Fruit fly (Drosophila melanogaster) whole organism, embryonic: ENCODE data around the gene CG10347.
A peak's percentile ranks its signal among the peaks of the same experiment; 100 is the strongest.

Experiments
- ATbp ChIP-seq: fragments of 200-800 bp; sonication (Bioruptor generic); optimal IDR thresholded peaks from 2 replicates; lab custom pipeline; 2017; ENCODE audit warnings: missing biosample characterization, mild to moderate bottlenecking, missing genetic modification characterization, missing genetic modification reagents
- Asciz ChIP-seq: fragments of 200-800 bp; sonication (Bioruptor generic); optimal IDR thresholded peaks from 2 replicates; lab custom pipeline; 2017; ENCODE audit warnings: missing biosample characterization, mild to moderate bottlenecking, missing genetic modification characterization, missing genetic modification reagents
- Blimp-1 ChIP-seq: fragments of 200-800 bp; sonication (Bioruptor generic); optimal IDR thresholded peaks from 3 replicates; lab custom pipeline; 2018; ENCODE audit warnings: missing biosample characterization, missing genetic modification characterization, mild to moderate bottlenecking, moderate library complexity, missing genetic modification reagents
- CG10209 ChIP-seq: fragments of 200-800 bp; sonication (Bioruptor generic); optimal IDR thresholded peaks from 3 replicates; lab custom pipeline; 2017; ENCODE audit warnings: missing biosample characterization, mild to moderate bottlenecking, missing genetic modification characterization, missing genetic modification reagents
- CG10267 ChIP-seq: fragments of 200-800 bp; sonication (Bioruptor generic); optimal IDR thresholded peaks from 2 replicates; lab custom pipeline; 2018; ENCODE audit warnings: missing biosample characterization, mild to moderate bottlenecking, missing genetic modification characterization, moderate library complexity
- CG10462 ChIP-seq: fragments of 200-800 bp; sonication (Bioruptor generic); optimal IDR thresholded peaks from 2 replicates; lab custom pipeline; 2016; ENCODE audit warnings: missing biosample characterization, missing genetic modification characterization
- CG10979 ChIP-seq: fragments of 200-800 bp; sonication (Bioruptor generic); optimal IDR thresholded peaks from 2 replicates; lab custom pipeline; 2018; ENCODE audit warnings: missing biosample characterization, mild to moderate bottlenecking, missing genetic modification characterization, moderate library complexity
- CG11504 ChIP-seq: fragments of 200-800 bp; sonication (Bioruptor generic); optimal IDR thresholded peaks from 3 replicates; lab custom pipeline; 2019; ENCODE audit warnings: missing biosample characterization, mild to moderate bottlenecking, missing genetic modification characterization, moderate library complexity
- CG11695 ChIP-seq: fragments of 200-800 bp; sonication (Bioruptor generic); IDR thresholded peaks from 3 replicates; pipeline ENCODE4 v1.3.6; 2022; ENCODE audit warnings: missing biosample characterization, missing genetic modification characterization
- CG12391 ChIP-seq: fragments of 200-800 bp; sonication (Bioruptor generic); optimal IDR thresholded peaks from 3 replicates; lab custom pipeline; 2018; ENCODE audit warnings: missing biosample characterization, mild to moderate bottlenecking, missing genetic modification characterization, moderate library complexity
- CG13424 ChIP-seq: fragments of 200-800 bp; sonication (Bioruptor generic); optimal IDR thresholded peaks from 2 replicates; lab custom pipeline; 2019; ENCODE audit warnings: missing biosample characterization, mild to moderate bottlenecking, missing genetic modification characterization, moderate library complexity
- CG15011 ChIP-seq: fragments of 200-800 bp; sonication (Bioruptor generic); optimal IDR thresholded peaks from 3 replicates; lab custom pipeline; 2018; ENCODE audit warnings: missing biosample characterization, mild to moderate bottlenecking, missing genetic modification characterization
- CG17359 ChIP-seq: fragments of 200-800 bp; sonication (Bioruptor generic); optimal IDR thresholded peaks from 3 replicates; lab custom pipeline; 2018; ENCODE audit warnings: missing biosample characterization, mild to moderate bottlenecking, missing genetic modification characterization, moderate library complexity
- CG17361 ChIP-seq: fragments of 200-800 bp; sonication (Bioruptor generic); IDR thresholded peaks from 3 replicates; pipeline ENCODE4 v1.3.6; 2022; ENCODE audit warnings: missing biosample characterization, missing genetic modification characterization
- CG17829 ChIP-seq: fragments of 200-800 bp; optimal IDR thresholded peaks from 2 replicates; lab custom pipeline; 2019; ENCODE audit warnings: missing biosample characterization, mild to moderate bottlenecking, missing genetic modification characterization, moderate library complexity
- CG18262 ChIP-seq: fragments of 200-800 bp; optimal IDR thresholded peaks from 3 replicates; lab custom pipeline; 2019; ENCODE audit warnings: missing biosample characterization, mild to moderate bottlenecking, missing genetic modification characterization, moderate library complexity
- CG18764 ChIP-seq: fragments of 200-800 bp; sonication (Bioruptor generic); optimal IDR thresholded peaks from 3 replicates; lab custom pipeline; 2016; ENCODE audit warnings: missing biosample characterization, missing genetic modification characterization
- CG2712 ChIP-seq: fragments of 200-800 bp; optimal IDR thresholded peaks from 3 replicates; lab custom pipeline; 2019; ENCODE audit warnings: missing biosample characterization, mild to moderate bottlenecking, missing genetic modification characterization, moderate library complexity
- CG31441 ChIP-seq: fragments of 200-800 bp; sonication (Bioruptor generic); IDR thresholded peaks from 2 replicates; pipeline ENCODE4 v1.3.6; 2022; ENCODE audit warnings: missing biosample characterization, missing genetic modification characterization
- CG3281 ChIP-seq: fragments of 200-800 bp; sonication (Bioruptor generic); optimal IDR thresholded peaks from 3 replicates; lab custom pipeline; 2017; ENCODE audit warnings: missing biosample characterization, mild to moderate bottlenecking, missing genetic modification characterization
- CG5953 ChIP-seq: fragments of 200-800 bp; sonication (Bioruptor generic); IDR thresholded peaks from 2 replicates; pipeline ENCODE4 v1.3.6; 2022; ENCODE audit warnings: missing biosample characterization, missing genetic modification characterization
- CG7928 ChIP-seq: fragments of 200-800 bp; sonication (Bioruptor generic); optimal IDR thresholded peaks from 2 replicates; lab custom pipeline; 2017; ENCODE audit warnings: missing biosample characterization, mild to moderate bottlenecking, missing genetic modification characterization
- CG8388 ChIP-seq: fragments of 200-800 bp; sonication (Bioruptor generic); optimal IDR thresholded peaks from 2 replicates; lab custom pipeline; 2019; ENCODE audit warnings: missing biosample characterization, mild to moderate bottlenecking, missing genetic modification characterization, moderate library complexity
- CG8924 ChIP-seq: fragments of 200-800 bp; optimal IDR thresholded peaks from 3 replicates; lab custom pipeline; 2019; ENCODE audit warnings: missing biosample characterization, mild to moderate bottlenecking, missing genetic modification characterization, moderate library complexity
- CG8944 ChIP-seq: fragments of 200-800 bp; sonication (Bioruptor generic); optimal IDR thresholded peaks from 3 replicates; lab custom pipeline; 2016; ENCODE audit warnings: missing biosample characterization, missing genetic modification characterization
- CG9817 ChIP-seq: fragments of 200-800 bp; sonication (Bioruptor generic); optimal IDR thresholded peaks from 2 replicates; lab custom pipeline; 2018; ENCODE audit warnings: missing biosample characterization, mild to moderate bottlenecking, missing genetic modification characterization, moderate library complexity
- CoRest ChIP-seq: fragments of 200-800 bp; sonication (Bioruptor generic); optimal IDR thresholded peaks from 3 replicates; lab custom pipeline; 2018; ENCODE audit warnings: missing biosample characterization, mild to moderate bottlenecking, missing genetic modification characterization, moderate library complexity
- E2f1 ChIP-seq: fragments of 200-800 bp; sonication (Bioruptor generic); IDR thresholded peaks from 2 replicates; pipeline ENCODE4 v1.3.6; 2022; ENCODE audit warnings: missing biosample characterization, missing genetic modification characterization
- Eip74EF ChIP-seq, 2 experiments: fragments of 200-800 bp in 1 of 2; fragments of >200 bp in 1 of 2; sonication (Bioruptor generic) in 1 of 2; optimal IDR thresholded peaks; 2 replicates each; lab custom pipeline; 2017 to 2019; ENCODE audit warnings: missing biosample characterization in 2 of 2, missing genetic modification characterization in 2 of 2, mild to moderate bottlenecking in 1 of 2, moderate library complexity in 1 of 2
- Oli ChIP-seq: fragments of 200-800 bp; sonication (Bioruptor generic); optimal IDR thresholded peaks from 2 replicates; lab custom pipeline; 2018; ENCODE audit warnings: missing biosample characterization, mild to moderate bottlenecking, missing genetic modification characterization, moderate library complexity
- Pdp1 ChIP-seq, 2 experiments: fragments of 200-800 bp; sonication (Bioruptor generic); optimal IDR thresholded peaks; 3 replicates each; lab custom pipeline; 2016; ENCODE audit warnings: missing biosample characterization in 2 of 2, missing genetic modification characterization in 2 of 2, mild to moderate bottlenecking in 1 of 2, moderate library complexity in 1 of 2
- Sox102F ChIP-seq: fragments of 200-800 bp; sonication (Bioruptor generic); optimal IDR thresholded peaks from 2 replicates; lab custom pipeline; 2018; ENCODE audit warnings: missing biosample characterization, mild to moderate bottlenecking, missing genetic modification characterization, moderate library complexity
- Sry-β ChIP-seq: fragments of 200-800 bp; sonication (Bioruptor generic); optimal IDR thresholded peaks from 2 replicates; lab custom pipeline; 2018; ENCODE audit warnings: missing biosample characterization, mild to moderate bottlenecking, missing genetic modification characterization, moderate library complexity
- Ssrp ChIP-seq: fragments of 200-800 bp; sonication (Bioruptor generic); optimal IDR thresholded peaks from 2 replicates; lab custom pipeline; 2018; ENCODE audit warnings: missing biosample characterization, mild to moderate bottlenecking, missing genetic modification characterization, moderate library complexity
- ci ChIP-seq: fragments of 200-800 bp; sonication (Bioruptor generic); IDR thresholded peaks from 3 replicates; pipeline ENCODE4 v1.3.6; 2022; ENCODE audit warnings: missing biosample characterization, missing genetic modification characterization
- dmrt99B ChIP-seq: fragments of 200-800 bp; sonication (Bioruptor generic); optimal IDR thresholded peaks from 2 replicates; lab custom pipeline; 2018; ENCODE audit warnings: missing biosample characterization, mild to moderate bottlenecking, missing genetic modification characterization, moderate library complexity
- ems ChIP-seq: fragments of 200-800 bp; sonication (Bioruptor generic); optimal IDR thresholded peaks from 3 replicates; lab custom pipeline; 2016; ENCODE audit warnings: missing biosample characterization, missing genetic modification characterization
- lilli ChIP-seq: fragments of 200-800 bp; sonication (Bioruptor generic); optimal IDR thresholded peaks from 3 replicates; lab custom pipeline; 2016; ENCODE audit warnings: missing biosample characterization, missing genetic modification characterization
- mirr ChIP-seq: fragments of 200-800 bp; sonication (Bioruptor generic); optimal IDR thresholded peaks from 3 replicates; lab custom pipeline; 2018; ENCODE audit warnings: missing biosample characterization, mild to moderate bottlenecking, missing genetic modification characterization
- nerfin-1 ChIP-seq: fragments of 200-800 bp; sonication (Bioruptor generic); optimal IDR thresholded peaks from 3 replicates; lab custom pipeline; 2019; ENCODE audit warnings: missing biosample characterization, mild to moderate bottlenecking, missing genetic modification characterization, moderate library complexity
- slou ChIP-seq: fragments of 200-800 bp; sonication (Bioruptor generic); optimal IDR thresholded peaks from 3 replicates; lab custom pipeline; 2016; ENCODE audit warnings: missing biosample characterization, missing genetic modification characterization
- stc ChIP-seq: fragments of 200-800 bp; sonication (Bioruptor generic); IDR thresholded peaks from 2 replicates; pipeline ENCODE4 v1.3.6; 2022; ENCODE audit warnings: missing biosample characterization, missing genetic modification characterization
- tap ChIP-seq: fragments of 200-800 bp; optimal IDR thresholded peaks from 3 replicates; lab custom pipeline; 2019; ENCODE audit warnings: missing biosample characterization, mild to moderate bottlenecking, missing genetic modification characterization, moderate library complexity
- vvl ChIP-seq: fragments of 200-800 bp; sonication (Bioruptor generic); IDR thresholded peaks from 2 replicates; pipeline ENCODE4 v1.3.6; 2022; ENCODE audit warnings: missing biosample characterization, missing genetic modification characterization
- yki ChIP-seq: fragments of >200 bp; optimal IDR thresholded peaks from 3 replicates; lab custom pipeline; 2018

The CG10347 gene

dm6 chrX:11846049-11846718 is 8.5 kb downstream of the CG10347 start, which contains the start of gene CG15740 (continued):
- TF ChIP-seq lilli (GFP tag; lab: Kevin White, UChicago) = peak; percentile 9
- TF ChIP-seq, all 482 proteins: peak for 131

DNA sequence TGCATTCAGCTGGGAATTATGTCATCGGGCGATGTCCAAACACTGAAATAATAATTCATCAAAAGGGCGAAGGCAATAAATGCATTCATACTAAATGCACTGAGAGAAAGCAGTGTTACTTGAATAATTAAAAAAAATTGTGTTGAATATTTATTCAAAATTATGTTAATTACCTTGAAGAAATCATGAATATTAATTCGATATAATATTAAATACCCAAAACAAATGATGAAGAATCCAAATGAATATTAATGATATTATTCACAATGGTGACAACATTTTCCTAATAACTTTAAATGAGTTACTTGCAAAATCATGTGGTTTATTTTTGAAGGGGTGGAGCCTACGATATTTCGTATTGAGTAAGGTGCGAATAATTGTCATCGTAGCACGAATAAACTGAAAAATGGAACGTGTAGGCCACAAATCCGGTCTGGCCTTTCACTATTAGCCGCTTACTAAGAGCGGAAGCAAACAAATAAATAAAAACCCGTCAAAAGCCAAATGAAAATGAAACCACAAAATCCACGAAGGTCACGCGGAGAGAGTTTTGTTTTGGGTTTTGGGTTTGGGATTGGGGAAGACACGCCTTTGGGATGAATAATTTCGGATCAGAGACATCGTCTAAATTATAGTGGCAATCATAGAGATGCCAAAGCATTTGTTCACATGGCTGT is 12.9 kb downstream of the CG10347 start:
- peak; percentile 36; the same call in 1 of the 2 replicates for TF ChIP-seq vvl (GFP tag; lab: Robert Waterston, UW)
- TF ChIP-seq Ssrp (tag; lab: Kevin White, UChicago) = peak; percentile 18
- peak; percentile 69 for TF ChIP-seq CG31441
- TF ChIP-seq CG10267 (tag; lab: Kevin White, UChicago) = peak; percentile 7
- TF ChIP-seq CG15011 (GFP tag; lab: Kevin White, UChicago) = no peak
- no peak for TF ChIP-seq CG10462
- TF ChIP-seq CG9817 (tag; lab: Kevin White, UChicago) = no peak
- peak; percentile 33 for TF ChIP-seq CG8924 (tag; lab: Kevin White, UChicago)
- no peak for TF ChIP-seq CG8944 (GFP tag; lab: Kevin White, UChicago)
- TF ChIP-seq slou (GFP tag; lab: Kevin White, UChicago) = no peak
- TF ChIP-seq CG18262 (tag; lab: Kevin White, UChicago) = peak; percentile 53
- no peak for TF ChIP-seq yki (lab: Kevin White, UChicago)
- TF ChIP-seq Oli (tag; lab: Kevin White, UChicago) = peak; percentile 16
- peak; percentile 58; the same call in 2 of the 3 replicates for TF ChIP-seq CG17361 (GFP tag; lab: Robert Waterston, UW)
- TF ChIP-seq Eip74EF (GFP tag; optimal IDR thresholded peaks at IDR 0.05; lab: Kevin White, UChicago) = peak in 1 of 2 experiments; percentile 53
- TF ChIP-seq Sox102F (GFP tag; lab: Kevin White, UChicago) = peak; percentile 70
- no peak for TF ChIP-seq mirr (GFP tag; lab: Kevin White, UChicago)
- TF ChIP-seq nerfin-1 (tag; lab: Kevin White, UChicago) = peak; percentile 12
- TF ChIP-seq Blimp-1 = peak; percentile 92
- TF ChIP-seq CG3281 = no peak
- no peak for TF ChIP-seq CG18764 (GFP tag; lab: Kevin White, UChicago)
- TF ChIP-seq CG11504 (tag; lab: Kevin White, UChicago) = peak; percentile 68
- TF ChIP-seq CG10209 (GFP tag; lab: Kevin White, UChicago) = no peak
- peak; percentile 51; the same call in 1 of the 2 replicates for TF ChIP-seq stc
- TF ChIP-seq CG11695 (GFP tag; lab: Robert Waterston, UW) = no peak
- TF ChIP-seq CG7928 (GFP tag; lab: Kevin White, UChicago) = no peak
- TF ChIP-seq CG8388 = peak; percentile 6
- no peak for TF ChIP-seq Sry-β (GFP tag; lab: Kevin White, UChicago)
- peak; percentile 13 for TF ChIP-seq CG10979
- no peak for TF ChIP-seq ems
- no peak for TF ChIP-seq CG5953
- TF ChIP-seq dmrt99B (tag; lab: Kevin White, UChicago) = peak; percentile 71
- TF ChIP-seq CG2712 (tag; lab: Kevin White, UChicago) = peak; percentile 42
- peak; percentile 44 for TF ChIP-seq CG12391 (tag; lab: Kevin White, UChicago)
- 0 out of 3 replicates have a peak, but pooled peaks have one; percentile 7 for TF ChIP-seq ci (GFP tag; lab: Robert Waterston, UW)
- TF ChIP-seq Asciz (GFP tag; lab: Kevin White, UChicago) = peak; percentile 48
- TF ChIP-seq CG17829 (tag; lab: Kevin White, UChicago) = peak; percentile 7
- peak; percentile 31 for TF ChIP-seq CG13424 (tag; lab: Kevin White, UChicago)
- TF ChIP-seq tap = peak; percentile 37
- peak in 1 of 2 experiments; percentile 30 for TF ChIP-seq Pdp1 (GFP tag; optimal IDR thresholded peaks at IDR 0.05; lab: Kevin White, UChicago)
- peak; percentile 28 for TF ChIP-seq ATbp (GFP tag; lab: Kevin White, UChicago)
- TF ChIP-seq E2f1 = no peak
- peak; percentile 53 for TF ChIP-seq CG17359 (tag; lab: Kevin White, UChicago)
- peak; percentile 35 for TF ChIP-seq CoRest (tag; lab: Kevin White, UChicago)
